Fruit fly (Drosophila melanogaster): ENCODE results near the gene CG34302.

CG34302 gene

DNA sequence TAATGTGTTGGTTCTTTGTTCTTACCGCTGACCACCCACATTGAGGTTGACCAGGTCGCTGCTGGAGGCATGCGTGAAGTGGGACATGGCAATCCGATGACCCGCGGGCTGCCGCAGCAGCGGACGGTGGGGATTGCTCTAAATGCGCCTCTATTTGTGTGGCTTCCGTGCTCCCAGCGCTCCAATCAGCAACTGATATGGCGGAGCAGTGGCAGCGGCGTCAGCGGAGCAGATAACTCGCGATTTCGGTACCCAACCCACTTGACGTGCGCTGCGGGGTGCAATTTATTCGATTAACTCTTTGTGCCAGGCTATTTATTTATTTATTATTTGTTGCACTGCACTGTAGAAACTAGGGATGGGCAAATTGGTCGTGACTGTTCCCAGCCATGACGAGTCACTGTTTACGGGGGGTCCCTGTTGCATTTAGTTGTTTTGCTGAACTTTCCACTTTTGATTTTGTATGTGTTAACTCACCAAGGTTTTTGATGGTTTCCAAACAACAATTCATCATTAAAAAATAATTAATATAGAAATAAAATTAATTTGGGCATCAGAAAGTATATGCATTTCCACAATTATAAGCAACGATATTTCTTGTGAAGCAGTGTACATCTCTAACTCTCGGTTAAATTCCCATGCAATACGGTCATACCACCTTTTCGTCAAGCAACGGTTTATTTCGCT lies 22.8 kb downstream of the CG34302 start, which contains the start of the genes CG9467 and CG8526 (continued):
- TF ChIP-seq CG6854 (GFP tag; optimal IDR thresholded peaks at IDR 0.05) (no peak), CG3163 (GFP tag; optimal IDR thresholded peaks at IDR 0.05) (no peak), fu2 (GFP tag; optimal IDR thresholded peaks at IDR 0.05) (no peak), emc (GFP tag; optimal IDR thresholded peaks at IDR 0.05) (no peak), CG7987 (GFP tag; optimal IDR thresholded peaks at IDR 0.05) (no peak), sens (GFP tag) (no peak), CG11093 (GFP tag; IDR thresholded peaks at IDR 0.05) (0 out of 3 replicates have a peak, but pooled peaks have one; percentile 41), ranshi (GFP tag; IDR thresholded peaks at IDR 0.05) (peak; percentile 31; the same call in 1 of the 2 replicates), CG16863 (GFP tag; optimal IDR thresholded peaks at IDR 0.05) (no peak), amos (GFP tag; IDR thresholded peaks at IDR 0.05; ENCODE audit: partially characterized antibody) (peak; percentile 75), HLH4C (GFP tag; IDR thresholded peaks at IDR 0.05; ENCODE audit: partially characterized antibody) (peak; percentile 71), tup (GFP tag; optimal IDR thresholded peaks at IDR 0.05) (peak; percentile 13), CG6689 (GFP tag; IDR thresholded peaks at IDR 0.05) (peak; percentile 39; the same call in 1 of the 2 replicates), Atf-2 (GFP tag; optimal IDR thresholded peaks at IDR 0.05) (no peak), Ptx1 (GFP tag; IDR thresholded peaks at IDR 0.05) (peak; percentile 67; the same call in 1 of the 2 replicates), CG10366 (GFP tag; IDR thresholded peaks at IDR 0.05) (peak; percentile 54; the same call in 1 of the 2 replicates), CG3838 (GFP tag; optimal IDR thresholded peaks at IDR 0.05) (no peak), CG10543 (GFP tag; optimal IDR thresholded peaks at IDR 0.05) (peak; percentile 77), sr (GFP tag; IDR thresholded peaks at IDR 0.05) (no peak), CG8359 (GFP tag; optimal IDR thresholded peaks at IDR 0.05; ENCODE audit: borderline replicate concordance) (no peak), E2f1 (GFP tag; IDR thresholded peaks at IDR 0.05) (peak; percentile 38; the same call in 1 of the 2 replicates), CG32532 (GFP tag; IDR thresholded peaks at IDR 0.05) (peak; percentile 69), CG14667 (GFP tag; IDR thresholded peaks at IDR 0.05) (peak; percentile 48), CG13624 (GFP tag; optimal IDR thresholded peaks at IDR 0.05) (peak; percentile 58), lbe (GFP tag; optimal IDR thresholded peaks at IDR 0.05) (peak; percentile 65), CG7372 (GFP tag; IDR thresholded peaks at IDR 0.05) (peak; percentile 49), CG10565 (GFP tag; optimal IDR thresholded peaks at IDR 0.05) (no peak), CG16815 (GFP tag; optimal IDR thresholded peaks at IDR 0.05) (peak; percentile 60), hbn (GFP tag; IDR thresholded peaks at IDR 0.05; ENCODE audit: partially characterized antibody) (peak; percentile 75), Trl (optimal IDR thresholded peaks at IDR 0.05) (no peak), Trl (GFP tag; optimal IDR thresholded peaks at IDR 0.05) (peak; percentile 28), Myb (GFP tag; optimal IDR thresholded peaks at IDR 0.05) (peak; percentile 84), ato (GFP tag; IDR thresholded peaks at IDR 0.05; ENCODE audit: partially characterized antibody) (no peak), Blimp-1 (GFP tag; optimal IDR thresholded peaks at IDR 0.05) (no peak), CG34376 (GFP tag; optimal IDR thresholded peaks at IDR 0.05) (peak; percentile 29), CG8290 (GFP tag; optimal IDR thresholded peaks at IDR 0.05) (peak; percentile 60), CG8290 (tag; optimal IDR thresholded peaks at IDR 0.05) (no peak), CG17359 (tag; optimal IDR thresholded peaks at IDR 0.05) (peak; percentile 51), CG10959 (GFP tag; IDR thresholded peaks at IDR 0.05) (no peak), CG32772 (GFP tag; IDR thresholded peaks at IDR 0.05) (peak; percentile 51; the same call in 1 of the 2 replicates), rib (GFP tag; IDR thresholded peaks at IDR 0.05) (no peak), CG30403 (GFP tag; optimal IDR thresholded peaks at IDR 0.05) (peak; percentile 80), CG6683 (GFP tag; optimal IDR thresholded peaks at IDR 0.05) (no peak), Dp (GFP tag; optimal IDR thresholded peaks at IDR 0.05) (peak; percentile 77), bcd (GFP tag; optimal IDR thresholded peaks at IDR 0.05) (peak; percentile 67), tx (GFP tag; optimal IDR thresholded peaks at IDR 0.05) (peak; percentile 10), Lpt (GFP tag; optimal IDR thresholded peaks at IDR 0.05) (no peak), CG13894 (tag; optimal IDR thresholded peaks at IDR 0.05) (no peak), grn (GFP tag; optimal IDR thresholded peaks at IDR 0.05) (no peak), Hmx (GFP tag; optimal IDR thresholded peaks at IDR 0.05) (no peak), Mad (GFP tag; optimal IDR thresholded peaks at IDR 0.05) (peak; percentile 5)

Data from whole organism, embryonic.